Fruit fly (Drosophila melanogaster): ENCODE data around the gene CRMP.

The CRMP gene

DNA sequence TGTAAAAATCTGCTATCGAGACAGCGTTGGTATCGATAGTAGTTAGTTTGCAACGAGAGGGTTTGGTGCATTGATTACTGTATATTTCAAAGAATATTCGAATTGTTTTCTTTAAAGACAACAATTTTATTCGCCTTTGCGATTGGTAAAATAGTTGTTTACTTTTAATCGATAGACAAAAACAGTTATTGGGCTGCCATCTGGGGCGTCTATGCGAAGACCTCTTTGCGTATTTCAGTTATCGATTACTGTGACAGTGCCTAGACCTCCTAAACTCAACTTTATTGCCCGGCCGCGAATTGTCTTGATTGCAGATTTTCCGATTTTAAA lies 42.2 kb downstream of the CRMP start, which contains the start of gene Atu (continued):
- TF ChIP-seq CoRest (tag; optimal IDR thresholded peaks at IDR 0.05) (peak; percentile 53), CG32532 (GFP tag; IDR thresholded peaks at IDR 0.05) (no peak), otp (GFP tag; IDR thresholded peaks at IDR 0.05) (no peak), CG12769 (tag; optimal IDR thresholded peaks at IDR 0.05) (peak; percentile 55), Bgb (GFP tag; IDR thresholded peaks at IDR 0.05; ENCODE audit: partially characterized antibody) (peak; percentile 87), gt (GFP tag; IDR thresholded peaks at IDR 0.05) (no peak), Usf (GFP tag; optimal IDR thresholded peaks at IDR 0.05) (no peak), CG10147 (GFP tag; optimal IDR thresholded peaks at IDR 0.05) (peak; percentile 38), Myb (GFP tag; optimal IDR thresholded peaks at IDR 0.05) (peak; percentile 63), CG15073 (GFP tag; optimal IDR thresholded peaks at IDR 0.05) (no peak), hkb (optimal IDR thresholded peaks at IDR 0.05) (peak; percentile 73), hkb (GFP tag; IDR thresholded peaks at IDR 0.05) (no peak), Ets65A (GFP tag) (no peak), crp (GFP tag; optimal IDR thresholded peaks at IDR 0.05) (peak in 1 of 2 experiments; percentile 42), pan (optimal IDR thresholded peaks at IDR 0.05) (no peak), pan (GFP tag; optimal IDR thresholded peaks at IDR 0.05 in 1 of 2, IDR thresholded peaks at IDR 0.05 in 1 of 2) (peak in 1 of 2 experiments; percentile 17), zen2 (GFP tag; IDR thresholded peaks at IDR 0.05; ENCODE audit: partially characterized antibody) (peak; percentile 83), chif (GFP tag; optimal IDR thresholded peaks at IDR 0.05) (no peak), jing (GFP tag; optimal IDR thresholded peaks at IDR 0.05) (no peak), CG34224 (GFP tag; IDR thresholded peaks at IDR 0.05; ENCODE audit: partially characterized antibody) (peak; percentile 94), NK7.1 (GFP tag; optimal IDR thresholded peaks at IDR 0.05) (no peak), ro (GFP tag; IDR thresholded peaks at IDR 0.05) (no peak), Lhr (GFP tag; optimal IDR thresholded peaks at IDR 0.05) (peak; percentile 11), CG15696 (tag; optimal IDR thresholded peaks at IDR 0.05) (peak; percentile 12), cg (GFP tag; optimal IDR thresholded peaks at IDR 0.05) (peak; percentile 87), pita (GFP tag; optimal IDR thresholded peaks at IDR 0.05) (no peak), cad (GFP tag; optimal IDR thresholded peaks at IDR 0.05) (no peak), gce (GFP tag; IDR thresholded peaks at IDR 0.05) (no peak), CG6689 (GFP tag; IDR thresholded peaks at IDR 0.05) (no peak), CG18764 (GFP tag; optimal IDR thresholded peaks at IDR 0.05) (peak; percentile 29), TFAM (GFP tag; optimal IDR thresholded peaks at IDR 0.05) (no peak), CG10366 (GFP tag; IDR thresholded peaks at IDR 0.05) (no peak), Dfd (GFP tag; optimal IDR thresholded peaks at IDR 0.05) (no peak), CG11247 (GFP tag; IDR thresholded peaks at IDR 0.05) (no peak), nmo (GFP tag; optimal IDR thresholded peaks at IDR 0.05) (peak; percentile 76), CG43689 (GFP tag; IDR thresholded peaks at IDR 0.05) (no peak), kay (GFP tag; optimal IDR thresholded peaks at IDR 0.05) (no peak), inv (GFP tag; IDR thresholded peaks at IDR 0.05; ENCODE audit: partially characterized antibody) (peak; percentile 90), Vsx1 (GFP tag; optimal IDR thresholded peaks at IDR 0.05) (no peak), fd3F (GFP tag; optimal IDR thresholded peaks at IDR 0.05) (no peak), Sox100B (GFP tag; optimal IDR thresholded peaks at IDR 0.05) (no peak), gcm (GFP tag; optimal IDR thresholded peaks at IDR 0.05) (no peak), fru (optimal IDR thresholded peaks at IDR 0.05) (no peak), ab (GFP tag; optimal IDR thresholded peaks at IDR 0.05) (no peak), Hmr (GFP tag; optimal IDR thresholded peaks at IDR 0.05) (peak; percentile 46), C15 (GFP tag; IDR thresholded peaks at IDR 0.05) (no peak), CG11723 (GFP tag; optimal IDR thresholded peaks at IDR 0.05) (no peak), CG17361 (GFP tag; IDR thresholded peaks at IDR 0.05) (peak; percentile 58; the same call in 2 of the 3 replicates), CG11560 (tag; IDR thresholded peaks at IDR 0.05) (0 out of 3 replicates have a peak, but pooled peaks have one; percentile 10), Ravus (GFP tag; IDR thresholded peaks at IDR 0.05) (no peak), Rfx (GFP tag; IDR thresholded peaks at IDR 0.05) (peak; percentile 41; the same call in 1 of the 2 replicates), NC2α (GFP tag; optimal IDR thresholded peaks at IDR 0.05) (peak; percentile 2), pb (GFP tag; optimal IDR thresholded peaks at IDR 0.05) (no peak)
